Fruit fly (Drosophila melanogaster) whole organism, embryonic: Measurements from ENCODE around the gene dikar.

Experiments
- Blimp-1 ChIP-seq: fragments of 200-800 bp; sonication (Bioruptor generic); optimal IDR thresholded peaks from 3 replicates; lab custom pipeline; 2018; ENCODE audit warnings: missing biosample characterization, missing genetic modification characterization, mild to moderate bottlenecking, moderate library complexity, missing genetic modification reagents
- CG10543 ChIP-seq: fragments of 200-800 bp; sonication (Bioruptor generic); optimal IDR thresholded peaks from 3 replicates; lab custom pipeline; 2017; ENCODE audit warnings: missing biosample characterization, mild to moderate bottlenecking, missing genetic modification characterization, moderate library complexity
- CG11696 ChIP-seq: fragments of 200-800 bp; sonication (Bioruptor generic); IDR thresholded peaks from 2 replicates; pipeline ENCODE4 v1.3.6; 2022; ENCODE audit warnings: missing biosample characterization, missing genetic modification characterization
- CG12071 ChIP-seq: fragments of 200-800 bp; sonication (Bioruptor generic); optimal IDR thresholded peaks from 3 replicates; lab custom pipeline; 2018; ENCODE audit warnings: missing biosample characterization, mild to moderate bottlenecking, missing genetic modification characterization
- CG14860 ChIP-seq: fragments of 200-800 bp; sonication (Bioruptor generic); IDR thresholded peaks from 3 replicates; pipeline ENCODE4 v1.3.6; 2022; ENCODE audit warnings: missing biosample characterization, missing genetic modification characterization; ENCODE audit not compliant: partially characterized antibody
- CG16815 ChIP-seq: fragments of 200-800 bp; sonication (Bioruptor generic); optimal IDR thresholded peaks from 3 replicates; lab custom pipeline; 2017; ENCODE audit warnings: missing biosample characterization, mild to moderate bottlenecking, missing genetic modification characterization
- CG18262 ChIP-seq: fragments of 200-800 bp; optimal IDR thresholded peaks from 3 replicates; lab custom pipeline; 2019; ENCODE audit warnings: missing biosample characterization, mild to moderate bottlenecking, missing genetic modification characterization, moderate library complexity
- CG18599 ChIP-seq: fragments of 200-800 bp; sonication (Bioruptor generic); optimal IDR thresholded peaks from 3 replicates; lab custom pipeline; 2017; ENCODE audit warnings: missing biosample characterization, missing genetic modification characterization, mild to moderate bottlenecking, moderate library complexity, missing genetic modification reagents
- CG2678 ChIP-seq: fragments of 200-800 bp; sonication (Bioruptor generic); optimal IDR thresholded peaks from 3 replicates; lab custom pipeline; 2019; ENCODE audit warnings: missing biosample characterization, mild to moderate bottlenecking, missing genetic modification characterization, moderate library complexity
- CG32532 ChIP-seq: fragments of 200-800 bp; sonication (Bioruptor generic); IDR thresholded peaks from 2 replicates; pipeline ENCODE4 v1.3.6; 2022; ENCODE audit warnings: missing biosample characterization, missing genetic modification characterization
- CG3838 ChIP-seq: fragments of 200-800 bp; sonication (Bioruptor generic); optimal IDR thresholded peaks from 3 replicates; lab custom pipeline; 2016; ENCODE audit warnings: missing biosample characterization, missing genetic modification characterization
- CG4820 ChIP-seq: fragments of 200-800 bp; sonication (Bioruptor generic); optimal IDR thresholded peaks from 3 replicates; lab custom pipeline; 2016; ENCODE audit warnings: missing biosample characterization, missing genetic modification characterization
- CG7786 ChIP-seq: fragments of 200-800 bp; sonication (Bioruptor generic); optimal IDR thresholded peaks from 2 replicates; lab custom pipeline; 2016; ENCODE audit warnings: missing biosample characterization, missing genetic modification characterization
- CG8388 ChIP-seq: fragments of 200-800 bp; sonication (Bioruptor generic); optimal IDR thresholded peaks from 2 replicates; lab custom pipeline; 2019; ENCODE audit warnings: missing biosample characterization, mild to moderate bottlenecking, missing genetic modification characterization, moderate library complexity
- CG8765 ChIP-seq: fragments of 200-800 bp; sonication (Bioruptor generic); IDR thresholded peaks from 2 replicates; pipeline ENCODE4 v1.3.6; 2022; ENCODE audit warnings: missing biosample characterization, missing genetic modification characterization
- CG8924 ChIP-seq: fragments of 200-800 bp; optimal IDR thresholded peaks from 3 replicates; lab custom pipeline; 2019; ENCODE audit warnings: missing biosample characterization, mild to moderate bottlenecking, missing genetic modification characterization, moderate library complexity
- CG9437 ChIP-seq: fragments of 200-800 bp; sonication (Bioruptor generic); optimal IDR thresholded peaks from 2 replicates; lab custom pipeline; 2018; ENCODE audit warnings: missing biosample characterization, mild to moderate bottlenecking, missing genetic modification characterization
- Elba2 ChIP-seq: fragments of 200-800 bp; sonication (Bioruptor generic); optimal IDR thresholded peaks from 3 replicates; lab custom pipeline; 2016; ENCODE audit warnings: missing biosample characterization, missing genetic modification characterization
- Gug ChIP-seq: fragments of 200-800 bp; sonication (Bioruptor generic); IDR thresholded peaks from 4 replicates; pipeline ENCODE4 v1.3.6; 2022; ENCODE audit warnings: missing biosample characterization, missing genetic modification characterization
- Hmr ChIP-seq: fragments of 200-800 bp; sonication (Bioruptor generic); optimal IDR thresholded peaks from 3 replicates; lab custom pipeline; 2017; ENCODE audit warnings: mild to moderate bottlenecking, missing biosample characterization, missing genetic modification reagents, missing genetic modification characterization
- Hmx ChIP-seq: fragments of 200-800 bp; sonication (Bioruptor generic); optimal IDR thresholded peaks from 2 replicates; lab custom pipeline; 2016; ENCODE audit warnings: missing biosample characterization, missing genetic modification characterization
- Jarid2 ChIP-seq: fragments of 200-800 bp; sonication (Bioruptor generic); optimal IDR thresholded peaks from 3 replicates; lab custom pipeline; 2017; ENCODE audit warnings: mild to moderate bottlenecking, missing biosample characterization, missing genetic modification reagents, missing genetic modification characterization
- Myb ChIP-seq: fragments of 200-800 bp; sonication (Bioruptor generic); optimal IDR thresholded peaks from 2 replicates; lab custom pipeline; 2016; ENCODE audit warnings: missing biosample characterization, missing genetic modification characterization
- Nf-YC ChIP-seq: fragments of 200-800 bp; optimal IDR thresholded peaks from 3 replicates; lab custom pipeline; 2019; ENCODE audit warnings: missing biosample characterization, mild to moderate bottlenecking, missing genetic modification characterization, moderate library complexity
- Optix ChIP-seq: fragments of 200-800 bp; sonication (Bioruptor generic); IDR thresholded peaks from 3 replicates; pipeline ENCODE4 v1.3.6; 2022; ENCODE audit warnings: missing biosample characterization, missing genetic modification characterization
- Poxn ChIP-seq: fragments of 200-800 bp; sonication (Bioruptor generic); IDR thresholded peaks from 2 replicates; pipeline ENCODE4 v1.3.6; 2022; ENCODE audit warnings: missing biosample characterization, missing genetic modification characterization
- Ravus ChIP-seq: fragments of 200-800 bp; sonication (Bioruptor generic); IDR thresholded peaks from 2 replicates; pipeline ENCODE4 v1.3.6; 2022; ENCODE audit warnings: missing biosample characterization, missing genetic modification characterization
- Side ChIP-seq: fragments of 200-800 bp; sonication (Bioruptor generic); optimal IDR thresholded peaks from 2 replicates; lab custom pipeline; 2016; ENCODE audit warnings: missing biosample characterization, missing genetic modification characterization
- Sin3A ChIP-seq: fragments of >200 bp; optimal IDR thresholded peaks from 2 replicates; lab custom pipeline; 2018
- Sry-δ ChIP-seq: fragments of 200-800 bp; sonication (Bioruptor generic); optimal IDR thresholded peaks from 2 replicates; lab custom pipeline; 2016; ENCODE audit warnings: missing biosample characterization, missing genetic modification characterization
- TFAM ChIP-seq: fragments of 200-800 bp; sonication (Bioruptor generic); optimal IDR thresholded peaks from 2 replicates; lab custom pipeline; 2017; ENCODE audit warnings: missing biosample characterization, missing genetic modification characterization, inconsistent platforms
- YL-1 ChIP-seq: fragments of 200-800 bp; sonication (Bioruptor generic); optimal IDR thresholded peaks from 3 replicates; lab custom pipeline; 2017; ENCODE audit warnings: missing biosample characterization, mild to moderate bottlenecking, missing genetic modification characterization
- ab ChIP-seq: fragments of 200-800 bp; sonication (Bioruptor generic); optimal IDR thresholded peaks from 2 replicates; lab custom pipeline; 2016; ENCODE audit warnings: missing biosample characterization, missing genetic modification characterization
- al ChIP-seq: fragments of 200-800 bp; sonication (Bioruptor generic); IDR thresholded peaks from 2 replicates; pipeline ENCODE4 v1.3.6; 2022; ENCODE audit warnings: missing biosample characterization, missing genetic modification characterization
- ap ChIP-seq: fragments of 200-800 bp; sonication (Bioruptor generic); IDR thresholded peaks from 2 replicates; pipeline ENCODE4 v1.3.6; 2022; ENCODE audit warnings: missing biosample characterization, missing genetic modification characterization
- bigmax ChIP-seq: fragments of 200-800 bp; sonication (Bioruptor generic); optimal IDR thresholded peaks from 2 replicates; lab custom pipeline; 2018; ENCODE audit warnings: missing biosample characterization, mild to moderate bottlenecking, missing genetic modification characterization
- cad ChIP-seq: fragments of >200 bp; optimal IDR thresholded peaks from 2 replicates; lab custom pipeline; 2017; ENCODE audit warnings: missing biosample characterization, missing genetic modification characterization
- cas ChIP-seq: fragments of 200-800 bp; sonication (Bioruptor generic); IDR thresholded peaks from 2 replicates; pipeline ENCODE4 v1.3.6; 2022; ENCODE audit warnings: missing biosample characterization, missing genetic modification characterization
- ewg ChIP-seq: fragments of 200-800 bp; sonication (Bioruptor generic); optimal IDR thresholded peaks from 3 replicates; lab custom pipeline; 2017; ENCODE audit warnings: mild to moderate bottlenecking, missing biosample characterization, missing genetic modification reagents, missing genetic modification characterization
- eyg ChIP-seq: fragments of 200-800 bp; sonication (Bioruptor generic); optimal IDR thresholded peaks from 3 replicates; lab custom pipeline; 2016; ENCODE audit warnings: missing biosample characterization, missing genetic modification characterization
- ham ChIP-seq: fragments of 200-800 bp; sonication (Bioruptor generic); IDR thresholded peaks from 2 replicates; pipeline ENCODE4 v1.3.6; 2022; ENCODE audit warnings: missing biosample characterization, missing genetic modification characterization
- insv ChIP-seq, 2 experiments: fragments of 200-800 bp; sonication (Bioruptor generic); optimal IDR thresholded peaks; 3 replicates each; lab custom pipeline; 2016 to 2018; ENCODE audit warnings: missing biosample characterization in 2 of 2, missing genetic modification characterization in 2 of 2
- klu ChIP-seq: fragments of 200-800 bp; sonication (Bioruptor generic); IDR thresholded peaks from 2 replicates; pipeline ENCODE4 v1.3.6; 2022; ENCODE audit warnings: missing biosample characterization, missing genetic modification characterization
- kni ChIP-seq: fragments of 200-800 bp; sonication (Bioruptor generic); optimal IDR thresholded peaks from 3 replicates; lab custom pipeline; 2017; ENCODE audit warnings: mild to moderate bottlenecking, missing biosample characterization, missing genetic modification reagents, missing genetic modification characterization
- maf-S ChIP-seq: fragments of 200-800 bp; sonication (Bioruptor generic); optimal IDR thresholded peaks from 2 replicates; lab custom pipeline; 2016; ENCODE audit warnings: missing biosample characterization, missing genetic modification characterization
- nau ChIP-seq: fragments of 200-800 bp; sonication (Bioruptor generic); optimal IDR thresholded peaks from 3 replicates; lab custom pipeline; 2017; ENCODE audit warnings: missing biosample characterization, mild to moderate bottlenecking, missing genetic modification characterization, missing genetic modification reagents
- pita ChIP-seq: fragments of 200-800 bp; sonication (Bioruptor generic); optimal IDR thresholded peaks from 2 replicates; lab custom pipeline; 2017; ENCODE audit warnings: missing biosample characterization, mild to moderate bottlenecking, missing genetic modification characterization
- sim ChIP-seq: fragments of 200-800 bp; sonication (Bioruptor generic); IDR thresholded peaks from 2 replicates; pipeline ENCODE4 v1.3.6; 2022; ENCODE audit warnings: missing biosample characterization, missing genetic modification characterization
- sima ChIP-seq: fragments of 200-800 bp; sonication (Bioruptor generic); optimal IDR thresholded peaks from 2 replicates; lab custom pipeline; 2016; ENCODE audit warnings: missing biosample characterization, missing genetic modification characterization
- sug ChIP-seq: fragments of 200-800 bp; optimal IDR thresholded peaks from 2 replicates; lab custom pipeline; 2019; ENCODE audit warnings: missing biosample characterization, mild to moderate bottlenecking, missing genetic modification characterization, moderate library complexity
- tx ChIP-seq: fragments of 200-800 bp; sonication (Bioruptor generic); optimal IDR thresholded peaks from 2 replicates; lab custom pipeline; 2016; ENCODE audit warnings: missing biosample characterization, missing genetic modification characterization
- unpg ChIP-seq: fragments of 200-800 bp; sonication (Bioruptor generic); optimal IDR thresholded peaks from 3 replicates; lab custom pipeline; 2018; ENCODE audit warnings: missing biosample characterization, mild to moderate bottlenecking, missing genetic modification characterization, moderate library complexity

Gene dikar

DNA sequence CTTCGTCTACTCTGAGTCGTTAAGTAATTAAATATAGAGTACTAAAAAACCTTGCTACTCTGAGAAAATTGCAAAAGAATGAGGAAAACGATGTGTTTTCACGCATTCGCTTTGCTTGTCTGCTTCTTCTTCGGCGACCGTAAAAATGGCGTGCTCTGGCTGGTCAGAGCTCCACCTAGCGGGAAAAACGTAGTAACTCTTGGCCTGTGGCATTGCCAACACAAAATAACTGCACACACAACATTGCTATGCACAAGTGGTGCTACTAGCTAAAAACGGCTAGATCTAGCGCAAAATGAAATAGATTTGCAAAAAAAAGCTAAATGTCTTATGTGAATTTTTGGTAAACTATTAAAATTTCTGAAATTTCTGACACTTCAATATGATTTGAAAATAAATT lies 4.2 kb upstream of the dikar start (continued):
- peak; percentile 36 for TF ChIP-seq CG2678 (tag; lab: Kevin White, UChicago)
- TF ChIP-seq CG8924 (tag; lab: Kevin White, UChicago) = peak; percentile 26
- peak; percentile 66 for TF ChIP-seq ewg (GFP tag; lab: Kevin White, UChicago)
- TF ChIP-seq Hmx (GFP tag; lab: Kevin White, UChicago) = no peak
- TF ChIP-seq sim (GFP tag; lab: Robert Waterston, UW) = no peak
- peak; percentile 18 for TF ChIP-seq CG8388 (GFP tag; lab: Kevin White, UChicago)
- TF ChIP-seq ab (GFP tag; lab: Kevin White, UChicago) = no peak
- TF ChIP-seq Hmr = peak; percentile 56
- peak; percentile 42 for TF ChIP-seq CG10543 (GFP tag; lab: Kevin White, UChicago)
- peak; percentile 40 for TF ChIP-seq unpg (GFP tag; lab: Kevin White, UChicago)
- TF ChIP-seq CG18599 (GFP tag; lab: Kevin White, UChicago) = no peak
- TF ChIP-seq klu (GFP tag; lab: Robert Waterston, UW) = peak; percentile 20; the same call in 1 of the 2 replicates
- peak; percentile 79 for TF ChIP-seq Nf-YC (tag; lab: Kevin White, UChicago)
- no peak for TF ChIP-seq kni
- TF ChIP-seq ap = no peak
- peak; percentile 16 for TF ChIP-seq CG4820 (GFP tag; lab: Kevin White, UChicago)
- no peak for TF ChIP-seq nau (GFP tag; lab: Kevin White, UChicago)
- TF ChIP-seq TFAM (GFP tag; lab: Kevin White, UChicago) = no peak
- peak; percentile 43; the same call in 1 of the 2 replicates for TF ChIP-seq al (GFP tag; lab: Robert Waterston, UW)
- no peak for TF ChIP-seq CG11696 (GFP tag; lab: Robert Waterston, UW)
- peak; percentile 50 for TF ChIP-seq sug (tag; lab: Kevin White, UChicago)
- peak; percentile 17 for TF ChIP-seq CG7786 (GFP tag; lab: Kevin White, UChicago)
- peak; percentile 52; the same call in 3 of the 4 replicates for TF ChIP-seq Gug (GFP tag; lab: Robert Waterston, UW)
- TF ChIP-seq Sin3A (lab: Kevin White, UChicago) = no peak
- peak; percentile 35 for TF ChIP-seq CG18262 (tag; lab: Kevin White, UChicago)
- peak; percentile 78 for TF ChIP-seq CG32532 (GFP tag; lab: Robert Waterston, UW)
- TF ChIP-seq CG8765 = peak; percentile 30; the same call in 1 of the 2 replicates
- TF ChIP-seq Blimp-1 = peak; percentile 4
- no peak for TF ChIP-seq Jarid2 (GFP tag; lab: Kevin White, UChicago)
- TF ChIP-seq Ravus (GFP tag; lab: Robert Waterston, UW) = no peak
- TF ChIP-seq eyg (GFP tag; lab: Kevin White, UChicago) = no peak
- TF ChIP-seq Sry-δ (GFP tag; lab: Kevin White, UChicago) = peak; percentile 62
- peak; percentile 97 for TF ChIP-seq YL-1 (GFP tag; lab: Kevin White, UChicago)
- TF ChIP-seq tx (GFP tag; lab: Kevin White, UChicago) = peak; percentile 8
- no peak for TF ChIP-seq maf-S (GFP tag; lab: Kevin White, UChicago)
- TF ChIP-seq CG14860 (GFP tag; lab: Robert Waterston, UW) = no peak
- TF ChIP-seq cas = peak; percentile 24; the same call in 1 of the 2 replicates
- no peak for TF ChIP-seq pita
- TF ChIP-seq ham = no peak
- TF ChIP-seq Elba2 (GFP tag; lab: Kevin White, UChicago) = peak; percentile 64
- peak; percentile 16 for TF ChIP-seq Myb (GFP tag; lab: Kevin White, UChicago)
- no peak for TF ChIP-seq sima (GFP tag; lab: Kevin White, UChicago)
- TF ChIP-seq CG3838 (GFP tag; lab: Kevin White, UChicago) = no peak
- TF ChIP-seq Optix (GFP tag; lab: Robert Waterston, UW) = no peak
- TF ChIP-seq Poxn (GFP tag; lab: Robert Waterston, UW) = 0 out of 2 replicates have a peak, but pooled peaks have one; percentile 12
- TF ChIP-seq insv (GFP tag; optimal IDR thresholded peaks at IDR 0.05; lab: Kevin White, UChicago) = peak in 1 of 2 experiments; percentile 9
- no peak for TF ChIP-seq CG12071 (GFP tag; lab: Kevin White, UChicago)
- peak; percentile 52 for TF ChIP-seq bigmax (GFP tag; lab: Kevin White, UChicago)
- TF ChIP-seq Side = peak; percentile 41
- peak; percentile 12 for TF ChIP-seq CG9437 (GFP tag; lab: Kevin White, UChicago)
- no peak for TF ChIP-seq cad (GFP tag; lab: Kevin White, UChicago)
- no peak for TF ChIP-seq CG16815 (GFP tag; lab: Kevin White, UChicago)
